Worm (Caenorhabditis elegans) whole organism, L2 larva: Measurements from ENCODE around the gene daf-7.

Experiments used
- C34F6.9 ChIP-seq: fragments of 150-350 bp; optimal IDR thresholded peaks from 2 replicates; lab custom pipeline; 2014; ENCODE audit warnings: missing biosample characterization, missing genetic modification characterization
- F13H6.1 ChIP-seq: sonication (generic microtip); optimal IDR thresholded peaks from 2 replicates; lab custom pipeline; 2016; ENCODE audit warnings: missing genetic modification characterization, missing compliant biosample characterization
- Y55F3AM.14 ChIP-seq: fragments of 200-800 bp; sonication (Bioruptor generic); optimal IDR thresholded peaks from 2 replicates; lab custom pipeline; 2018; ENCODE audit warnings: mild to moderate bottlenecking, missing genetic modification characterization, missing compliant biosample characterization
- alr-1 ChIP-seq: fragments of 150-350 bp; optimal IDR thresholded peaks from 2 replicates; lab custom pipeline; 2014; ENCODE audit warnings: missing biosample characterization, missing genetic modification characterization
- aly-2 ChIP-seq: fragments of 150-350 bp; optimal IDR thresholded peaks from 2 replicates; lab custom pipeline; 2014; ENCODE audit warnings: missing biosample characterization, missing genetic modification characterization
- ama-1 ChIP-seq: fragments of 150-350 bp; optimal IDR thresholded peaks from 2 replicates; lab custom pipeline; 2018; ENCODE audit warnings: inconsistent platforms
- blmp-1 ChIP-seq: sonication (generic microtip); optimal IDR thresholded peaks from 2 replicates; lab custom pipeline; 2017; ENCODE audit warnings: missing genetic modification characterization, mild to moderate bottlenecking, missing compliant biosample characterization, antibody characterized with exemption, moderate library complexity; ENCODE audit not compliant: insufficient read depth
- ceh-16 ChIP-seq: fragments of 150-350 bp; optimal IDR thresholded peaks from 2 replicates; lab custom pipeline; 2014; ENCODE audit warnings: missing biosample characterization, missing genetic modification characterization
- ceh-82 ChIP-seq: fragments of 150-350 bp; optimal IDR thresholded peaks from 2 replicates; lab custom pipeline; 2014; ENCODE audit warnings: missing biosample characterization, missing genetic modification characterization
- crh-2 ChIP-seq: sonication (generic microtip); optimal IDR thresholded peaks from 2 replicates; lab custom pipeline; 2017; ENCODE audit warnings: missing biosample characterization, missing genetic modification characterization
- dmd-4 ChIP-seq: sonication (generic microtip); optimal IDR thresholded peaks from 2 replicates; lab custom pipeline; 2017; ENCODE audit warnings: missing biosample characterization, missing genetic modification characterization
- egl-27 ChIP-seq: sonication (generic microtip); optimal IDR thresholded peaks from 3 replicates; lab custom pipeline; 2017; ENCODE audit warnings: missing biosample characterization, missing genetic modification reagents, missing genetic modification characterization
- elt-1 ChIP-seq: fragments of 150-350 bp; optimal IDR thresholded peaks from 2 replicates; lab custom pipeline; 2014; ENCODE audit warnings: missing biosample characterization, missing genetic modification characterization
- elt-3 ChIP-seq: sonication (generic microtip); optimal IDR thresholded peaks from 2 replicates; lab custom pipeline; 2017; ENCODE audit warnings: missing biosample characterization, missing genetic modification characterization
- fos-1 ChIP-seq: fragments of 150-350 bp; optimal IDR thresholded peaks from 2 replicates; lab custom pipeline; 2014; ENCODE audit warnings: missing biosample characterization, missing genetic modification characterization
- gmeb-1 ChIP-seq: fragments of 150-350 bp; optimal IDR thresholded peaks from 2 replicates; lab custom pipeline; 2014; ENCODE audit warnings: missing biosample characterization, missing genetic modification characterization
- lin-11 ChIP-seq: fragments of 150-350 bp; sonication (generic microtip); optimal IDR thresholded peaks from 2 replicates; lab custom pipeline; 2014; ENCODE audit warnings: missing biosample characterization, missing genetic modification characterization, inconsistent platforms, mixed read lengths
- lin-13 ChIP-seq: fragments of 150-350 bp; optimal IDR thresholded peaks from 2 replicates; lab custom pipeline; 2014; ENCODE audit warnings: missing biosample characterization, missing genetic modification reagents, missing genetic modification characterization
- lin-39 ChIP-seq: fragments of 150-350 bp; optimal IDR thresholded peaks from 2 replicates; lab custom pipeline; 2014; ENCODE audit warnings: missing biosample characterization, missing genetic modification reagents, missing genetic modification characterization
- lsy-2 ChIP-seq, 2 experiments: fragments of 150-350 bp in 1 of 2; sonication (generic microtip) in 1 of 2; optimal IDR thresholded peaks; 2 replicates each; lab custom pipeline; 2014 to 2017; ENCODE audit warnings: missing biosample characterization in 2 of 2, missing genetic modification characterization in 2 of 2
- mab-5 ChIP-seq: fragments of 150-350 bp; optimal IDR thresholded peaks from 2 replicates; lab custom pipeline; 2014; ENCODE audit warnings: missing biosample characterization, missing genetic modification characterization
- mbf-1 ChIP-seq: sonication (generic microtip); optimal IDR thresholded peaks from 2 replicates; lab custom pipeline; 2017; ENCODE audit warnings: missing biosample characterization, missing genetic modification characterization
- mdl-1 ChIP-seq, 2 experiments: fragments of 150-350 bp in 1 of 2; sonication (generic microtip) in 1 of 2; optimal IDR thresholded peaks; 2 replicates each; lab custom pipeline; 2017; ENCODE audit warnings: missing biosample characterization in 2 of 2, missing genetic modification characterization in 2 of 2
- nhr-10 ChIP-seq: sonication (generic microtip); optimal IDR thresholded peaks from 2 replicates; lab custom pipeline; 2017; ENCODE audit warnings: missing biosample characterization, missing genetic modification characterization
- nhr-11 ChIP-seq: fragments of 150-350 bp; optimal IDR thresholded peaks from 2 replicates; lab custom pipeline; 2014; ENCODE audit warnings: missing biosample characterization, missing genetic modification characterization
- nhr-12 ChIP-seq: fragments of 150-350 bp; optimal IDR thresholded peaks from 2 replicates; lab custom pipeline; 2014; ENCODE audit warnings: missing biosample characterization, missing genetic modification characterization
- nhr-129 ChIP-seq: fragments of 150-350 bp; optimal IDR thresholded peaks from 2 replicates; lab custom pipeline; 2014; ENCODE audit warnings: missing biosample characterization, missing genetic modification characterization
- nhr-21 ChIP-seq: fragments of 150-350 bp; optimal IDR thresholded peaks from 2 replicates; lab custom pipeline; 2014; ENCODE audit warnings: missing biosample characterization, missing genetic modification characterization
- nhr-23 ChIP-seq: fragments of 150-350 bp; optimal IDR thresholded peaks from 2 replicates; lab custom pipeline; 2014; ENCODE audit warnings: missing biosample characterization, missing genetic modification reagents, missing genetic modification characterization
- nhr-237 ChIP-seq: fragments of 150-350 bp; optimal IDR thresholded peaks from 2 replicates; lab custom pipeline; 2014; ENCODE audit warnings: missing biosample characterization, missing genetic modification characterization
- nhr-25 ChIP-seq: fragments of 150-350 bp; sonication (generic microtip); optimal IDR thresholded peaks from 3 replicates; lab custom pipeline; 2014; ENCODE audit warnings: missing biosample characterization, missing genetic modification characterization
- nhr-6 ChIP-seq: fragments of 150-350 bp; optimal IDR thresholded peaks from 2 replicates; lab custom pipeline; 2014; ENCODE audit warnings: missing biosample characterization, missing genetic modification characterization
- nhr-77 ChIP-seq: fragments of 150-350 bp; optimal IDR thresholded peaks from 2 replicates; lab custom pipeline; 2014; ENCODE audit warnings: missing biosample characterization, missing genetic modification characterization
- peb-1 ChIP-seq: fragments of 150-350 bp; optimal IDR thresholded peaks from 2 replicates; lab custom pipeline; 2014; ENCODE audit warnings: missing biosample characterization, missing genetic modification characterization
- sem-4 ChIP-seq: fragments of 150-350 bp; optimal IDR thresholded peaks from 2 replicates; lab custom pipeline; 2014; ENCODE audit warnings: missing biosample characterization, missing genetic modification reagents, missing genetic modification characterization
- skn-1 ChIP-seq: sonication (generic microtip); optimal IDR thresholded peaks from 2 replicates; lab custom pipeline; 2017; ENCODE audit warnings: missing biosample characterization, missing genetic modification characterization
- sma-3 ChIP-seq: sonication (generic microtip); optimal IDR thresholded peaks from 2 replicates; lab custom pipeline; 2016; ENCODE audit warnings: missing genetic modification reagents, missing genetic modification characterization, missing compliant biosample characterization
- sma-9 ChIP-seq, 2 experiments: fragments of 150-350 bp in 1 of 2; sonication (generic microtip) in 1 of 2; optimal IDR thresholded peaks; 2 replicates each; lab custom pipeline; 2014 to 2016; ENCODE audit warnings: missing genetic modification characterization in 2 of 2, mild to moderate bottlenecking in 1 of 2, missing biosample characterization in 1 of 2, missing compliant biosample characterization in 1 of 2, missing genetic modification reagents in 1 of 2, moderate library complexity in 1 of 2
- snpc-4 ChIP-seq: fragments of 150-350 bp; optimal IDR thresholded peaks from 2 replicates; lab custom pipeline; 2014; ENCODE audit warnings: missing biosample characterization, missing genetic modification characterization
- unc-39 ChIP-seq: fragments of 150-350 bp; optimal IDR thresholded peaks from 2 replicates; lab custom pipeline; 2014; ENCODE audit warnings: missing biosample characterization, missing genetic modification characterization
- unc-55 ChIP-seq: fragments of 150-350 bp; sonication (generic microtip); optimal IDR thresholded peaks from 3 replicates; lab custom pipeline; 2014; ENCODE audit warnings: missing biosample characterization, missing genetic modification reagents, missing genetic modification characterization
- unc-62 ChIP-seq: fragments of 150-350 bp; optimal IDR thresholded peaks from 2 replicates; lab custom pipeline; 2014; ENCODE audit warnings: missing biosample characterization, missing genetic modification reagents, missing genetic modification characterization
- zag-1 ChIP-seq: fragments of 150-350 bp; optimal IDR thresholded peaks from 2 replicates; lab custom pipeline; 2014; ENCODE audit warnings: missing biosample characterization, missing genetic modification characterization
- ztf-4 ChIP-seq: fragments of 150-350 bp; optimal IDR thresholded peaks from 2 replicates; lab custom pipeline; 2014; ENCODE audit warnings: missing biosample characterization, missing genetic modification characterization

daf-7 gene

ce11 chrIII:833711-834442, 22.2 kb downstream of the daf-7 start:
- TF ChIP-seq nhr-21: peak; percentile 94
- peak; percentile 100 for TF ChIP-seq nhr-129 (tag; lab: Kevin White, UChicago)
- TF ChIP-seq unc-62 (GFP tag; lab: Kevin White, UChicago): no peak
- peak; percentile 70 for TF ChIP-seq mab-5 (tag; lab: Kevin White, UChicago)
- peak; percentile 84 for TF ChIP-seq blmp-1 (tag; lab: Kevin White, UChicago)
- no peak for TF ChIP-seq nhr-237 (tag; lab: Kevin White, UChicago)
- TF ChIP-seq ceh-82 (tag; lab: Kevin White, UChicago): peak; percentile 3
- TF ChIP-seq C34F6.9 (tag; lab: Kevin White, UChicago): peak; percentile 97
- TF ChIP-seq peb-1 (tag; lab: Kevin White, UChicago): peak; percentile 49
- no peak for TF ChIP-seq lin-39 (tag; lab: Kevin White, UChicago)
- TF ChIP-seq sem-4 (tag; lab: Kevin White, UChicago): peak; percentile 88
- peak; percentile 35 for TF ChIP-seq skn-1 (tag; lab: Kevin White, UChicago)
- TF ChIP-seq nhr-25: peak; percentile 95
- TF ChIP-seq unc-55 (GFP tag; lab: Kevin White, UChicago): peak; percentile 96
- peak; percentile 78 for TF ChIP-seq lin-13 (GFP tag; lab: Kevin White, UChicago)
- no peak for TF ChIP-seq nhr-23 (tag; lab: Kevin White, UChicago)
- peak; percentile 95 for TF ChIP-seq sma-3 (GFP tag; lab: Kevin White, UChicago)
- no peak for TF ChIP-seq nhr-77 (tag; lab: Kevin White, UChicago)
- peak; percentile 84 for TF ChIP-seq Y55F3AM.14 (GFP tag; lab: Kevin White, UChicago)
- TF ChIP-seq F13H6.1: peak; percentile 91
- TF ChIP-seq nhr-11: no peak
- TF ChIP-seq zag-1: peak; percentile 87
- TF ChIP-seq ama-1 (lab: Kevin White, UChicago): peak; percentile 94
- peak; percentile 56 for TF ChIP-seq nhr-6
- TF ChIP-seq ztf-4 (tag; lab: Kevin White, UChicago): peak; percentile 81
- peak; percentile 28 for TF ChIP-seq snpc-4 (tag; lab: Kevin White, UChicago)
- TF ChIP-seq lin-11: peak; percentile 83
- TF ChIP-seq ceh-16 (tag; lab: Kevin White, UChicago): peak; percentile 82
- no peak for TF ChIP-seq dmd-4 (tag; lab: Kevin White, UChicago)
- no peak for TF ChIP-seq elt-3
- TF ChIP-seq aly-2: no peak
- peak; percentile 69 for TF ChIP-seq gmeb-1 (tag; lab: Kevin White, UChicago)
- TF ChIP-seq egl-27 (tag; lab: Kevin White, UChicago): peak; percentile 92
- peak; percentile 82 for TF ChIP-seq nhr-10
- TF ChIP-seq lsy-2 (tag; optimal IDR thresholded peaks at IDR 0.05; lab: Kevin White, UChicago): peak; percentile 67 to 89
- TF ChIP-seq alr-1 (tag; lab: Kevin White, UChicago): no peak
- TF ChIP-seq mdl-1 (tag; optimal IDR thresholded peaks at IDR 0.05; lab: Kevin White, UChicago): peak; percentile 83 to 94
- TF ChIP-seq crh-2: peak; percentile 93
- TF ChIP-seq sma-9 (GFP tag; optimal IDR thresholded peaks at IDR 0.05; lab: Kevin White, UChicago): peak; percentile 92
- no peak for TF ChIP-seq sma-9 (tag; optimal IDR thresholded peaks at IDR 0.05; lab: Kevin White, UChicago)
- no peak for TF ChIP-seq mbf-1 (tag; lab: Kevin White, UChicago)
- TF ChIP-seq fos-1 (tag; lab: Kevin White, UChicago): peak; percentile 99

- TF ChIP-seq nhr-12 (no peak), unc-39 (tag; lab: Kevin White, UChicago) (no peak), elt-1 (tag; lab: Kevin White, UChicago) (no peak), unc-55 (GFP tag; lab: Kevin White, UChicago) (no peak), dmd-4 (tag; lab: Kevin White, UChicago) (no peak), nhr-25 (no peak), Y55F3AM.14 (GFP tag; lab: Kevin White, UChicago) (peak; percentile 14)
These were observed 22.8 kb downstream of the daf-7 start for ce11 chrIII:834443-834815.
